Fruit fly (Drosophila melanogaster) whole organism, embryonic: Measurements from ENCODE around the gene CG14357.

Experiments
- Abd-B ChIP-seq: fragments of 200-800 bp; sonication (Bioruptor generic); optimal IDR thresholded peaks from 2 replicates; lab custom pipeline; 2018; ENCODE audit warnings: missing biosample characterization, mild to moderate bottlenecking, missing genetic modification characterization, moderate library complexity
- Ada2b ChIP-seq: fragments of 200-800 bp; sonication (Bioruptor generic); IDR thresholded peaks from 2 replicates; pipeline ENCODE4 v1.3.6; 2022; ENCODE audit warnings: missing biosample characterization, missing genetic modification characterization
- Atf3 ChIP-seq: fragments of 200-800 bp; sonication (Bioruptor generic); optimal IDR thresholded peaks from 3 replicates; lab custom pipeline; 2016; ENCODE audit warnings: missing biosample characterization, missing genetic modification characterization
- C15 ChIP-seq: fragments of 200-800 bp; sonication (Bioruptor generic); IDR thresholded peaks from 3 replicates; pipeline ENCODE4 v1.3.6; 2022; ENCODE audit warnings: missing biosample characterization, missing genetic modification characterization
- CG11247 ChIP-seq: fragments of 200-800 bp; sonication (Bioruptor generic); IDR thresholded peaks from 2 replicates; pipeline ENCODE4 v1.3.6; 2022; ENCODE audit warnings: missing biosample characterization, missing genetic modification characterization
- CG12104 ChIP-seq: fragments of 200-800 bp; sonication (Bioruptor generic); optimal IDR thresholded peaks from 3 replicates; lab custom pipeline; 2016; ENCODE audit warnings: missing biosample characterization, missing genetic modification characterization
- CG12155 ChIP-seq: fragments of 200-800 bp; sonication (Bioruptor generic); optimal IDR thresholded peaks from 3 replicates; lab custom pipeline; 2016; ENCODE audit warnings: missing biosample characterization, missing genetic modification characterization
- CG12659 ChIP-seq: fragments of 200-800 bp; sonication (Bioruptor generic); optimal IDR thresholded peaks from 3 replicates; lab custom pipeline; 2017; ENCODE audit warnings: mild to moderate bottlenecking, missing biosample characterization, missing genetic modification reagents, missing genetic modification characterization
- CG13287 ChIP-seq: fragments of 200-800 bp; sonication (Bioruptor generic); IDR thresholded peaks from 2 replicates; pipeline ENCODE4 v1.3.6; 2022; ENCODE audit warnings: missing biosample characterization, missing genetic modification characterization; ENCODE audit not compliant: partially characterized antibody
- CG18262 ChIP-seq: fragments of 200-800 bp; optimal IDR thresholded peaks from 3 replicates; lab custom pipeline; 2019; ENCODE audit warnings: missing biosample characterization, mild to moderate bottlenecking, missing genetic modification characterization, moderate library complexity
- CG2116 ChIP-seq: fragments of 200-800 bp; sonication (Bioruptor generic); optimal IDR thresholded peaks from 3 replicates; lab custom pipeline; 2018; ENCODE audit warnings: missing biosample characterization, mild to moderate bottlenecking, missing genetic modification characterization
- CG30403 ChIP-seq: fragments of 200-800 bp; sonication (Bioruptor generic); optimal IDR thresholded peaks from 3 replicates; lab custom pipeline; 2016; ENCODE audit warnings: missing biosample characterization, missing genetic modification characterization
- CG31365 ChIP-seq: fragments of 200-800 bp; sonication (Bioruptor generic); optimal IDR thresholded peaks from 2 replicates; lab custom pipeline; 2018; ENCODE audit warnings: missing biosample characterization, mild to moderate bottlenecking, missing genetic modification characterization
- CG32767 ChIP-seq: fragments of 200-800 bp; sonication (Bioruptor generic); IDR thresholded peaks from 2 replicates; pipeline ENCODE4 v1.3.6; 2022; ENCODE audit warnings: missing biosample characterization, missing genetic modification characterization
- CG34376 ChIP-seq: fragments of 200-800 bp; sonication (Bioruptor generic); optimal IDR thresholded peaks from 2 replicates; lab custom pipeline; 2018; ENCODE audit warnings: missing biosample characterization, mild to moderate bottlenecking, missing genetic modification characterization
- CG4328 ChIP-seq: fragments of 200-800 bp; sonication (Bioruptor generic); optimal IDR thresholded peaks from 3 replicates; lab custom pipeline; 2017; ENCODE audit warnings: missing biosample characterization, missing genetic modification reagents, missing genetic modification characterization
- CG43689 ChIP-seq: fragments of 200-800 bp; sonication (Bioruptor generic); IDR thresholded peaks from 2 replicates; pipeline ENCODE4 v1.3.6; 2022; ENCODE audit warnings: missing biosample characterization, missing genetic modification characterization
- CG6654 ChIP-seq: fragments of 200-800 bp; sonication (Bioruptor generic); optimal IDR thresholded peaks from 2 replicates; lab custom pipeline; 2017; ENCODE audit warnings: missing biosample characterization, mild to moderate bottlenecking, missing genetic modification characterization
- CG6689 ChIP-seq: fragments of 200-800 bp; sonication (Bioruptor generic); IDR thresholded peaks from 2 replicates; pipeline ENCODE4 v1.3.6; 2022; ENCODE audit warnings: missing biosample characterization, missing genetic modification characterization
- CG7271 ChIP-seq: fragments of 200-800 bp; sonication (Bioruptor generic); optimal IDR thresholded peaks from 2 replicates; lab custom pipeline; 2018; ENCODE audit warnings: missing biosample characterization, mild to moderate bottlenecking, missing genetic modification characterization, moderate library complexity
- CG7745 ChIP-seq: fragments of 200-800 bp; sonication (Bioruptor generic); optimal IDR thresholded peaks from 2 replicates; lab custom pipeline; 2018; ENCODE audit warnings: missing biosample characterization, mild to moderate bottlenecking, missing genetic modification characterization, moderate library complexity
- CG7839 ChIP-seq: fragments of 200-800 bp; sonication (Bioruptor generic); optimal IDR thresholded peaks from 3 replicates; lab custom pipeline; 2018; ENCODE audit warnings: missing biosample characterization, mild to moderate bottlenecking, missing genetic modification characterization, moderate library complexity
- CG7963 ChIP-seq: fragments of 200-800 bp; sonication (Bioruptor generic); IDR thresholded peaks from 3 replicates; pipeline ENCODE4 v1.3.6; 2022; ENCODE audit warnings: missing biosample characterization, missing genetic modification characterization; ENCODE audit not compliant: partially characterized antibody
- CG7987 ChIP-seq: fragments of 200-800 bp; sonication (Bioruptor generic); optimal IDR thresholded peaks from 2 replicates; lab custom pipeline; 2018; ENCODE audit warnings: missing biosample characterization, mild to moderate bottlenecking, missing genetic modification characterization, moderate library complexity
- CG9876 ChIP-seq: fragments of 200-800 bp; sonication (Bioruptor generic); optimal IDR thresholded peaks from 2 replicates; lab custom pipeline; 2016; ENCODE audit warnings: missing biosample characterization, missing genetic modification characterization
- CoRest ChIP-seq: fragments of 200-800 bp; sonication (Bioruptor generic); optimal IDR thresholded peaks from 3 replicates; lab custom pipeline; 2018; ENCODE audit warnings: missing biosample characterization, mild to moderate bottlenecking, missing genetic modification characterization, moderate library complexity
- Ets65A ChIP-seq: fragments of 200-800 bp; sonication (Bioruptor generic); peaks from one replicate; lab custom pipeline; 2016; ENCODE audit warnings: missing biosample characterization, missing genetic modification characterization
- Hmr ChIP-seq: fragments of 200-800 bp; sonication (Bioruptor generic); optimal IDR thresholded peaks from 3 replicates; lab custom pipeline; 2017; ENCODE audit warnings: mild to moderate bottlenecking, missing biosample characterization, missing genetic modification reagents, missing genetic modification characterization
- MBD-R2 ChIP-seq: fragments of 200-800 bp; sonication (Bioruptor generic); IDR thresholded peaks from 2 replicates; pipeline ENCODE4 v1.3.6; 2022; ENCODE audit warnings: missing biosample characterization, missing genetic modification characterization
- MTF-1 ChIP-seq: fragments of 200-800 bp; sonication (Bioruptor generic); optimal IDR thresholded peaks from 2 replicates; lab custom pipeline; 2018; ENCODE audit warnings: missing biosample characterization, mild to moderate bottlenecking, missing genetic modification characterization, borderline replicate concordance
- Trl ChIP-seq, 3 experiments: fragments of >200 bp in 2 of 3; fragments of 200-800 bp in 1 of 3; sonication (Bioruptor generic) in 1 of 3; optimal IDR thresholded peaks; 2 replicates in 1 of 3; 3 replicates in 2 of 3; lab custom pipeline; 2016 to 2017; ENCODE audit warnings: missing biosample characterization in 1 of 3, missing genetic modification characterization in 1 of 3
- YL-1 ChIP-seq: fragments of 200-800 bp; sonication (Bioruptor generic); optimal IDR thresholded peaks from 3 replicates; lab custom pipeline; 2017; ENCODE audit warnings: missing biosample characterization, mild to moderate bottlenecking, missing genetic modification characterization
- btn ChIP-seq: fragments of 200-800 bp; sonication (Bioruptor generic); optimal IDR thresholded peaks from 2 replicates; lab custom pipeline; 2016; ENCODE audit warnings: missing biosample characterization, missing genetic modification characterization
- cg ChIP-seq: fragments of 200-800 bp; sonication (Bioruptor generic); optimal IDR thresholded peaks from 3 replicates; lab custom pipeline; 2019; ENCODE audit warnings: missing biosample characterization, mild to moderate bottlenecking, missing genetic modification characterization, moderate library complexity
- danr ChIP-seq: fragments of 200-800 bp; sonication (Bioruptor generic); IDR thresholded peaks from 2 replicates; pipeline ENCODE4 v1.3.6; 2022; ENCODE audit warnings: missing biosample characterization, missing genetic modification characterization
- dati ChIP-seq: fragments of 200-800 bp; sonication (Bioruptor generic); IDR thresholded peaks from 2 replicates; pipeline ENCODE4 v1.3.6; 2022; ENCODE audit warnings: missing biosample characterization, missing genetic modification characterization
- gcm2 ChIP-seq: fragments of 200-800 bp; sonication (Bioruptor generic); optimal IDR thresholded peaks from 2 replicates; lab custom pipeline; 2016; ENCODE audit warnings: missing biosample characterization, missing genetic modification characterization
- gfzf ChIP-seq: fragments of 200-800 bp; sonication (Bioruptor generic); optimal IDR thresholded peaks from 2 replicates; lab custom pipeline; 2016; ENCODE audit warnings: missing biosample characterization, mild to moderate bottlenecking, missing genetic modification characterization, moderate library complexity
- gsb ChIP-seq: fragments of 200-800 bp; sonication (Bioruptor generic); IDR thresholded peaks from 2 replicates; pipeline ENCODE4 v1.3.6; 2022; ENCODE audit warnings: missing biosample characterization, missing genetic modification characterization
- her ChIP-seq: fragments of 200-800 bp; sonication (Bioruptor generic); optimal IDR thresholded peaks from 2 replicates; lab custom pipeline; 2016; ENCODE audit warnings: missing biosample characterization, missing genetic modification characterization
- ken ChIP-seq: fragments of 200-800 bp; sonication (Bioruptor generic); IDR thresholded peaks from 3 replicates; pipeline ENCODE4 v1.3.6; 2022; ENCODE audit warnings: missing biosample characterization, missing genetic modification characterization
- kni ChIP-seq: fragments of 200-800 bp; sonication (Bioruptor generic); optimal IDR thresholded peaks from 3 replicates; lab custom pipeline; 2017; ENCODE audit warnings: mild to moderate bottlenecking, missing biosample characterization, missing genetic modification reagents, missing genetic modification characterization
- lab ChIP-seq: fragments of 200-800 bp; sonication (Bioruptor generic); optimal IDR thresholded peaks from 3 replicates; lab custom pipeline; 2017; ENCODE audit warnings: missing biosample characterization, missing genetic modification characterization, mild to moderate bottlenecking, moderate library complexity, missing genetic modification reagents
- lov ChIP-seq, 2 experiments: fragments of 200-800 bp in 1 of 2; fragments of >200 bp in 1 of 2; sonication (Bioruptor generic) in 1 of 2; IDR thresholded peaks in 1 of 2; optimal IDR thresholded peaks in 1 of 2; 2 replicates in 1 of 2; 3 replicates in 1 of 2; pipeline versions ENCODE4 v1.3.6 to Lab custom; 2017 to 2022; ENCODE audit warnings: missing biosample characterization in 1 of 2, missing genetic modification characterization in 1 of 2
- onecut ChIP-seq: fragments of 200-800 bp; sonication (Bioruptor generic); IDR thresholded peaks from 2 replicates; pipeline ENCODE4 v1.3.6; 2022; ENCODE audit warnings: missing biosample characterization, missing genetic modification characterization
- pan ChIP-seq, 4 experiments: fragments of >200 bp in 3 of 4; fragments of 200-800 bp in 1 of 4; sonication (Bioruptor generic) in 1 of 4; optimal IDR thresholded peaks in 3 of 4; IDR thresholded peaks in 1 of 4; 2 replicates each; pipeline versions ENCODE4 v1.3.6 to Lab custom; 2017 to 2022; ENCODE audit warnings: missing biosample characterization in 2 of 4, missing genetic modification characterization in 2 of 4, mixed read lengths in 1 of 4
- sr ChIP-seq: fragments of 200-800 bp; sonication (Bioruptor generic); IDR thresholded peaks from 3 replicates; pipeline ENCODE4 v1.3.6; 2022; ENCODE audit warnings: missing biosample characterization, missing genetic modification characterization
- yki ChIP-seq: fragments of >200 bp; optimal IDR thresholded peaks from 3 replicates; lab custom pipeline; 2018
- z ChIP-seq: fragments of 200-800 bp; sonication (Bioruptor generic); IDR thresholded peaks from 3 replicates; pipeline ENCODE4 v1.3.6; 2022; ENCODE audit warnings: missing biosample characterization, missing genetic modification characterization

The CG14357 gene

dm6 chr3R:14098527-14099109, 13.3 kb downstream of the CG14357 start (continued):
- TF ChIP-seq CG6689: no peak
- no peak for TF ChIP-seq CG7745 (tag; lab: Kevin White, UChicago)
- no peak for TF ChIP-seq CG43689 (GFP tag; lab: Robert Waterston, UW)
- TF ChIP-seq ken (GFP tag; lab: Robert Waterston, UW): no peak
- no peak for TF ChIP-seq CG18262 (tag; lab: Kevin White, UChicago)
- TF ChIP-seq CG7271 (tag; lab: Kevin White, UChicago): no peak
- no peak for TF ChIP-seq z (GFP tag; lab: Robert Waterston, UW)
- no peak for TF ChIP-seq CG12104 (GFP tag; lab: Kevin White, UChicago)
- TF ChIP-seq CG34376 (GFP tag; lab: Kevin White, UChicago): peak; percentile 8
- TF ChIP-seq gcm2 (GFP tag; lab: Kevin White, UChicago): no peak
- no peak for TF ChIP-seq Atf3 (GFP tag; lab: Kevin White, UChicago)
- TF ChIP-seq Ets65A (GFP tag; lab: Kevin White, UChicago): peak; percentile 8
- TF ChIP-seq CG11247 (GFP tag; lab: Robert Waterston, UW): no peak
- no peak for TF ChIP-seq btn (GFP tag; lab: Kevin White, UChicago)
- no peak for TF ChIP-seq yki (lab: Kevin White, UChicago)
- TF ChIP-seq CoRest (tag; lab: Kevin White, UChicago): peak; percentile 32
- no peak for TF ChIP-seq CG9876
- no peak for TF ChIP-seq sr
- no peak for TF ChIP-seq C15 (GFP tag; lab: Robert Waterston, UW)
- TF ChIP-seq CG4328 (GFP tag; lab: Kevin White, UChicago): no peak
- no peak for TF ChIP-seq her (GFP tag; lab: Kevin White, UChicago)
- no peak for TF ChIP-seq MBD-R2 (GFP tag; lab: Robert Waterston, UW)
- peak; percentile 16 for TF ChIP-seq CG12659 (GFP tag; lab: Kevin White, UChicago)
- TF ChIP-seq CG2116: no peak
- TF ChIP-seq CG32767 (GFP tag; lab: Robert Waterston, UW): no peak
- no peak for TF ChIP-seq kni (GFP tag; lab: Kevin White, UChicago)
- TF ChIP-seq CG31365 (tag; lab: Kevin White, UChicago): no peak
- no peak for TF ChIP-seq CG7839 (tag; lab: Kevin White, UChicago)
- peak; percentile 17 for TF ChIP-seq CG30403 (GFP tag; lab: Kevin White, UChicago)
- peak; percentile 20; the same call in 1 of the 2 replicates for TF ChIP-seq Ada2b
- no peak for TF ChIP-seq CG12155
- TF ChIP-seq Hmr: peak; percentile 33
- TF ChIP-seq pan (optimal IDR thresholded peaks at IDR 0.05; lab: Kevin White, UChicago): no peak
- no peak for TF ChIP-seq pan (GFP tag; optimal IDR thresholded peaks at IDR 0.05 in 1 of 2, IDR thresholded peaks at IDR 0.05 in 1 of 2)
- no peak for TF ChIP-seq dati (GFP tag; lab: Robert Waterston, UW)
- TF ChIP-seq CG7963: no peak
- no peak for TF ChIP-seq Abd-B (GFP tag; lab: Kevin White, UChicago)
- TF ChIP-seq YL-1 (GFP tag; lab: Kevin White, UChicago): no peak
- 0 out of 2 replicates have a peak, but pooled peaks have one; percentile 19 for TF ChIP-seq gsb (GFP tag; lab: Robert Waterston, UW)
- peak; percentile 21 for TF ChIP-seq MTF-1 (GFP tag; lab: Kevin White, UChicago)
- TF ChIP-seq lab (GFP tag; lab: Kevin White, UChicago): peak; percentile 29
- TF ChIP-seq CG6654 (GFP tag; lab: Kevin White, UChicago): no peak
- 0 out of 2 replicates have a peak, but pooled peaks have one; percentile 8 for TF ChIP-seq CG13287 (GFP tag; lab: Robert Waterston, UW)
- TF ChIP-seq CG7987 (GFP tag; lab: Kevin White, UChicago): peak; percentile 2
- TF ChIP-seq Trl (optimal IDR thresholded peaks at IDR 0.05; lab: Kevin White, UChicago): peak in 1 of 2 experiments; percentile 25
- TF ChIP-seq Trl (GFP tag; optimal IDR thresholded peaks at IDR 0.05; lab: Kevin White, UChicago): no peak
- no peak for TF ChIP-seq danr
- TF ChIP-seq gfzf (GFP tag; lab: Kevin White, UChicago): no peak
- TF ChIP-seq cg (GFP tag; lab: Kevin White, UChicago): peak; percentile 62
- TF ChIP-seq onecut: no peak
- TF ChIP-seq lov (optimal IDR thresholded peaks at IDR 0.05; lab: Kevin White, UChicago): no peak
- TF ChIP-seq lov (GFP tag; IDR thresholded peaks at IDR 0.05; lab: Robert Waterston, UW): no peak
